Fruit fly (Drosophila melanogaster) whole organism, pupa: ENCODE data around the gene CG13722.

Experiments used
- CG10348 ChIP-seq: fragments of 200-800 bp; sonication (Bioruptor generic); IDR thresholded peaks from 2 replicates; pipeline ENCODE4 v1.3.6; 2022; ENCODE audit warnings: missing biosample characterization, missing genetic modification characterization
- CG12605 ChIP-seq: fragments of 200-800 bp; sonication (Bioruptor generic); IDR thresholded peaks from 2 replicates; pipeline ENCODE4 v1.3.6; 2022; ENCODE audit warnings: missing biosample characterization, missing genetic modification characterization
- CG13204 ChIP-seq: fragments of 200-800 bp; sonication (Bioruptor generic); optimal IDR thresholded peaks from 2 replicates; lab custom pipeline; 2018; ENCODE audit warnings: missing biosample characterization, mild to moderate bottlenecking, missing genetic modification characterization, moderate library complexity
- CG14655 ChIP-seq: fragments of 200-800 bp; sonication (Bioruptor generic); optimal IDR thresholded peaks from 3 replicates; lab custom pipeline; 2017; ENCODE audit warnings: mild to moderate bottlenecking, missing biosample characterization, missing genetic modification reagents, missing genetic modification characterization
- CG15710 ChIP-seq: fragments of 200-800 bp; sonication (Bioruptor generic); optimal IDR thresholded peaks from 2 replicates; lab custom pipeline; 2018; ENCODE audit warnings: missing biosample characterization, mild to moderate bottlenecking, missing genetic modification characterization, moderate library complexity
- CG17806 ChIP-seq: fragments of 200-800 bp; sonication (Bioruptor generic); optimal IDR thresholded peaks from 2 replicates; lab custom pipeline; 2018; ENCODE audit warnings: missing biosample characterization, mild to moderate bottlenecking, missing genetic modification characterization, moderate library complexity
- CG32121 ChIP-seq: fragments of 200-800 bp; sonication (Bioruptor generic); IDR thresholded peaks from 2 replicates; pipeline ENCODE4 v1.3.6; 2022; ENCODE audit warnings: missing biosample characterization, missing genetic modification characterization
- CG34367 ChIP-seq: fragments of 200-800 bp; sonication (Bioruptor generic); optimal IDR thresholded peaks from 2 replicates; lab custom pipeline; 2018; ENCODE audit warnings: missing biosample characterization, mild to moderate bottlenecking, missing genetic modification characterization
- CG4496 ChIP-seq: fragments of 200-800 bp; sonication (Bioruptor generic); IDR thresholded peaks from 3 replicates; pipeline ENCODE4 v1.3.6; 2022; ENCODE audit warnings: missing biosample characterization, missing genetic modification characterization
- CG8159 ChIP-seq: fragments of 200-800 bp; sonication (Bioruptor generic); optimal IDR thresholded peaks from 3 replicates; lab custom pipeline; 2018; ENCODE audit warnings: missing biosample characterization, mild to moderate bottlenecking, missing genetic modification characterization, moderate library complexity
- CG8301 ChIP-seq: fragments of 200-800 bp; sonication (Bioruptor generic); optimal IDR thresholded peaks from 2 replicates; lab custom pipeline; 2018; ENCODE audit warnings: missing biosample characterization, mild to moderate bottlenecking, missing genetic modification characterization
- CG9948 ChIP-seq: fragments of 200-800 bp; sonication (Bioruptor generic); optimal IDR thresholded peaks from 2 replicates; lab custom pipeline; 2018; ENCODE audit warnings: missing biosample characterization, mild to moderate bottlenecking, missing genetic modification characterization, moderate library complexity
- D1 ChIP-seq: fragments of 200-800 bp; sonication (Bioruptor generic); optimal IDR thresholded peaks from 2 replicates; lab custom pipeline; 2018; ENCODE audit warnings: missing biosample characterization, mild to moderate bottlenecking, missing genetic modification characterization, moderate library complexity
- EcR ChIP-seq: fragments of 200-800 bp; sonication (Bioruptor generic); optimal IDR thresholded peaks from 3 replicates; lab custom pipeline; 2019; ENCODE audit warnings: missing biosample characterization, missing genetic modification characterization, mild to moderate bottlenecking, moderate library complexity, missing genetic modification reagents
- Ets98B ChIP-seq: fragments of 200-800 bp; sonication (Bioruptor generic); IDR thresholded peaks from 2 replicates; pipeline ENCODE4 v1.3.6; 2022; ENCODE audit warnings: missing biosample characterization, missing genetic modification characterization
- Pif1A ChIP-seq: fragments of 200-800 bp; sonication (Bioruptor generic); optimal IDR thresholded peaks from 3 replicates; lab custom pipeline; 2016; ENCODE audit warnings: missing biosample characterization, missing genetic modification characterization
- Pif1B ChIP-seq: fragments of 200-800 bp; sonication (Bioruptor generic); optimal IDR thresholded peaks from 3 replicates; lab custom pipeline; 2016; ENCODE audit warnings: missing biosample characterization, missing genetic modification characterization
- Snoo ChIP-seq: fragments of 200-800 bp; sonication (Bioruptor generic); optimal IDR thresholded peaks from 3 replicates; lab custom pipeline; 2017; ENCODE audit warnings: missing biosample characterization, mild to moderate bottlenecking, missing genetic modification characterization, inconsistent platforms
- fd96Ca ChIP-seq: fragments of 200-800 bp; sonication (Bioruptor generic); IDR thresholded peaks from 3 replicates; pipeline ENCODE4 v1.3.6; 2022; ENCODE audit warnings: missing biosample characterization, missing genetic modification characterization
- gl ChIP-seq: fragments of 200-800 bp; sonication (Bioruptor generic); optimal IDR thresholded peaks from 2 replicates; lab custom pipeline; 2018; ENCODE audit warnings: missing biosample characterization, mild to moderate bottlenecking, missing genetic modification characterization
- rn ChIP-seq: fragments of 200-800 bp; sonication (Bioruptor generic); IDR thresholded peaks from 2 replicates; pipeline ENCODE4 v1.3.6; 2022; ENCODE audit warnings: missing biosample characterization, missing genetic modification characterization

The CG13722 gene

dm6 chr3L:4474946-4475470, 15.8 kb downstream of the CG13722 start:
- TF ChIP-seq fd96Ca (GFP tag; lab: Robert Waterston, UW) (0 out of 3 replicates have a peak, but pooled peaks have one; percentile 35), CG32121 (no peak), rn (GFP tag; lab: Robert Waterston, UW) (no peak), CG12605 (GFP tag; lab: Robert Waterston, UW) (peak; percentile 20; the same call in 1 of the 2 replicates), Snoo (tag; lab: Kevin White, UChicago) (no peak), Ets98B (GFP tag; lab: Robert Waterston, UW) (peak; percentile 61), CG17806 (tag; lab: Kevin White, UChicago) (no peak), CG9948 (tag; lab: Kevin White, UChicago) (no peak), CG14655 (GFP tag; lab: Kevin White, UChicago) (peak; percentile 25), Pif1B (GFP tag; lab: Kevin White, UChicago) (peak; percentile 13), CG10348 (no peak), Pif1A (GFP tag; lab: Kevin White, UChicago) (peak; percentile 66), EcR (no peak), D1 (tag; lab: Kevin White, UChicago) (no peak), CG13204 (GFP tag; lab: Kevin White, UChicago) (no peak), gl (tag; lab: Kevin White, UChicago) (no peak), CG4496 (peak; percentile 96), CG8159 (tag; lab: Kevin White, UChicago) (peak; percentile 20), CG8301 (tag; lab: Kevin White, UChicago) (peak; percentile 24), CG34367 (tag; lab: Kevin White, UChicago) (peak; percentile 43), CG15710 (tag; lab: Kevin White, UChicago) (no peak)

- TF ChIP-seq CG8159 (tag; lab: Kevin White, UChicago): no peak
- no peak for TF ChIP-seq CG12605 (GFP tag; lab: Robert Waterston, UW)
- no peak for TF ChIP-seq EcR
- TF ChIP-seq CG15710 (tag; lab: Kevin White, UChicago): no peak
- no peak for TF ChIP-seq Pif1B (GFP tag; lab: Kevin White, UChicago)
- no peak for TF ChIP-seq CG8301 (tag; lab: Kevin White, UChicago)
- TF ChIP-seq fd96Ca (GFP tag; lab: Robert Waterston, UW): no peak
- TF ChIP-seq CG13204 (GFP tag; lab: Kevin White, UChicago): no peak
- no peak for TF ChIP-seq CG9948 (tag; lab: Kevin White, UChicago)
- no peak for TF ChIP-seq CG17806 (tag; lab: Kevin White, UChicago)
- TF ChIP-seq Ets98B (GFP tag; lab: Robert Waterston, UW): no peak
- no peak for TF ChIP-seq CG34367 (tag; lab: Kevin White, UChicago)
- TF ChIP-seq D1 (tag; lab: Kevin White, UChicago): no peak
These were observed 18.0 kb downstream of the CG13722 start, which contains the start of gene CG11349 for dm6 chr3L:4472768-4473167. CG11349 (plus strand) TSS chr3L:4473068.

- TF ChIP-seq CG32121 (no peak), D1 (tag; lab: Kevin White, UChicago) (no peak), fd96Ca (GFP tag; lab: Robert Waterston, UW) (no peak), CG15710 (tag; lab: Kevin White, UChicago) (no peak), Pif1B (GFP tag; lab: Kevin White, UChicago) (no peak), CG17806 (tag; lab: Kevin White, UChicago) (no peak), CG10348 (no peak), EcR (no peak), CG8159 (tag; lab: Kevin White, UChicago) (no peak), CG13204 (GFP tag; lab: Kevin White, UChicago) (no peak), CG4496 (no peak), Ets98B (GFP tag; lab: Robert Waterston, UW) (no peak), rn (GFP tag; lab: Robert Waterston, UW) (no peak), CG34367 (tag; lab: Kevin White, UChicago) (no peak), CG14655 (GFP tag; lab: Kevin White, UChicago) (no peak)
These were observed 19.3 kb downstream of the CG13722 start, which contains the start of gene CG32248 for dm6 chr3L:4471449-4471848. CG32248 (plus strand) TSS chr3L:4471749.

dm6 chr3L:4469701-4470100, 21.1 kb downstream of the CG13722 start, which contains the start of gene CG32249:
CG32249 (plus strand) TSS chr3L:4470001.
- no peak for TF ChIP-seq CG12605 (GFP tag; lab: Robert Waterston, UW)
- no peak for TF ChIP-seq EcR
- no peak for TF ChIP-seq CG14655 (GFP tag; lab: Kevin White, UChicago)
- no peak for TF ChIP-seq CG13204 (GFP tag; lab: Kevin White, UChicago)
- TF ChIP-seq CG4496: no peak
- TF ChIP-seq CG17806 (tag; lab: Kevin White, UChicago): no peak
- no peak for TF ChIP-seq Pif1A (GFP tag; lab: Kevin White, UChicago)
- no peak for TF ChIP-seq Pif1B (GFP tag; lab: Kevin White, UChicago)

DNA sequence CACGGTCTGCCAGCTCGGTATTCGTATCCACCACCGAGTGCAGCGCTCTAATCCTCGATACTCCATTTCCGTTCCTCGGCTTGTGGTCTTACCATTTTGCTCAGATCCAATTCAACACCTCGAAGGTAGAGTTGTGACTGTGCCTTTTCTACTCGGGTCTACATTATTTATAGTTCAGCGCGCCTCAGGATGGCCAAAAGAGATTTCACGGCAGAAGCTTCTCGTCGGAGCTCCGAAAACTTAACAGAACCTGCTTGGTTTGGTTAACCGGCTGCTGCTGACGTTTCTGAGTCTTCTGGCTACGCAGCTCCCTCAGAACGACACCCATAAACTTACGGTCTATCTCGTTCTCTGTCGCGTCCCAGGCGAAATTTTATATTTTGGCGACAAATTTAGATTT, 24.2 kb downstream of the CG13722 start, which contains the start of gene CG32241:
CG32241 (minus strand) TSS at position 101 of the 400 bp plus-strand sequence.
- TF ChIP-seq CG10348 (no peak), CG13204 (GFP tag; lab: Kevin White, UChicago) (no peak), CG12605 (GFP tag; lab: Robert Waterston, UW) (no peak), D1 (tag; lab: Kevin White, UChicago) (no peak), CG15710 (tag; lab: Kevin White, UChicago) (no peak), CG9948 (tag; lab: Kevin White, UChicago) (no peak), CG17806 (tag; lab: Kevin White, UChicago) (no peak), CG14655 (GFP tag; lab: Kevin White, UChicago) (no peak), CG8301 (tag; lab: Kevin White, UChicago) (no peak)
- TF ChIP-seq, all 21 proteins: peak for 0
